Worm (Caenorhabditis elegans): ENCODE data around the gene R02F11.9.
A peak's percentile ranks its signal among the peaks of the same experiment; 100 is the strongest.

R02F11.9 gene

ce11 chrV:4801943-4802342 lies 14.7 kb downstream of the R02F11.9 start:
- TF ChIP-seq egl-13 (tag; optimal IDR thresholded peaks at IDR 0.05) (no peak), efl-1 (optimal IDR thresholded peaks at IDR 0.05) (no peak), efl-1 (GFP tag; optimal IDR thresholded peaks at IDR 0.05 in 1 of 2) (peak in 1 of 2 experiments; percentile 87), Y116A8C.19 (tag; optimal IDR thresholded peaks at IDR 0.05; ENCODE audit: borderline replicate concordance) (no peak)

- TF ChIP-seq swsn-7 (tag; optimal IDR thresholded peaks at IDR 0.05) (no peak), efl-1 (optimal IDR thresholded peaks at IDR 0.05) (no peak), efl-1 (GFP tag; optimal IDR thresholded peaks at IDR 0.05 in 1 of 2) (peak in 1 of 2 experiments; percentile 23)
Measured at ce11 chrV:4805847-4806246, 18.6 kb downstream of the R02F11.9 start, which contains the start of gene R02F11.3. Gene R02F11.3 (minus strand): TSS chrV:4805947.

- TF ChIP-seq isw-1 (GFP tag; IDR thresholded peaks at IDR 0.05) (no peak), lin-14 (GFP tag; optimal IDR thresholded peaks at IDR 0.05) (peak; percentile 46), ztf-4 (tag; optimal IDR thresholded peaks at IDR 0.05) (no peak), sptf-1 (tag; optimal IDR thresholded peaks at IDR 0.05) (no peak), elt-3 (tag; optimal IDR thresholded peaks at IDR 0.05) (peak in 1 of 6 experiments; percentile 30), nhr-71 (tag; optimal IDR thresholded peaks at IDR 0.05) (peak; percentile 41), nhr-85 (tag) (peak; percentile 77), nhr-76 (tag; optimal IDR thresholded peaks at IDR 0.05) (no peak), nhr-11 (tag; optimal IDR thresholded peaks at IDR 0.05) (no peak), skn-1 (tag; optimal IDR thresholded peaks at IDR 0.05) (no peak), ama-1 (optimal IDR thresholded peaks at IDR 0.05) (no peak), unc-86 (tag; optimal IDR thresholded peaks at IDR 0.05) (no peak), lin-13 (GFP tag; optimal IDR thresholded peaks at IDR 0.05) (no peak), lir-3 (tag; optimal IDR thresholded peaks at IDR 0.05; ENCODE audit: poor library complexity) (no peak), fkh-8 (tag; optimal IDR thresholded peaks at IDR 0.05) (peak; percentile 29), mab-9 (GFP tag; IDR thresholded peaks at IDR 0.05) (no peak), efl-3 (GFP tag; optimal IDR thresholded peaks at IDR 0.05) (no peak), efl-1 (optimal IDR thresholded peaks at IDR 0.05) (no peak), efl-1 (GFP tag; optimal IDR thresholded peaks at IDR 0.05 in 1 of 2) (peak in 1 of 2 experiments; percentile 73), mef-2 (tag; optimal IDR thresholded peaks at IDR 0.05) (no peak), snu-23 (GFP tag; optimal IDR thresholded peaks at IDR 0.05) (peak; percentile 42), vab-15 (tag; optimal IDR thresholded peaks at IDR 0.05) (no peak), lin-35 (GFP tag; optimal IDR thresholded peaks at IDR 0.05) (peak in 1 of 2 experiments; percentile 6), nhr-20 (tag; optimal IDR thresholded peaks at IDR 0.05) (peak; percentile 23), blmp-1 (tag; optimal IDR thresholded peaks at IDR 0.05) (peak; percentile 71), nhr-47 (tag; optimal IDR thresholded peaks at IDR 0.05) (no peak)
Measured at ce11 chrV:4806859-4807258, 19.6 kb downstream of the R02F11.9 start.

- TF ChIP-seq sox-4 (tag; optimal IDR thresholded peaks at IDR 0.05) (no peak), nhr-47 (tag; optimal IDR thresholded peaks at IDR 0.05) (peak; percentile 21), ets-5 (GFP tag; IDR thresholded peaks at IDR 0.05) (no peak), C04F5.9 (tag; optimal IDR thresholded peaks at IDR 0.05) (no peak), dsc-1 (tag; optimal IDR thresholded peaks at IDR 0.05) (peak; percentile 44), mep-1 (tag; optimal IDR thresholded peaks at IDR 0.05) (peak; percentile 14), isw-1 (GFP tag; IDR thresholded peaks at IDR 0.05) (no peak), F16B12.6 (tag; optimal IDR thresholded peaks at IDR 0.05) (peak; percentile 2), mab-9 (GFP tag; IDR thresholded peaks at IDR 0.05) (no peak), nhr-28 (tag; optimal IDR thresholded peaks at IDR 0.05) (no peak), rnt-1 (tag; optimal IDR thresholded peaks at IDR 0.05) (no peak), aha-1 (tag; optimal IDR thresholded peaks at IDR 0.05) (no peak), alr-1 (tag; optimal IDR thresholded peaks at IDR 0.05; ENCODE audit: borderline replicate concordance) (no peak), nhr-237 (tag; optimal IDR thresholded peaks at IDR 0.05) (no peak), zag-1 (tag; optimal IDR thresholded peaks at IDR 0.05) (no peak), hlh-4 (tag; optimal IDR thresholded peaks at IDR 0.05) (no peak), ces-1 (GFP tag; optimal IDR thresholded peaks at IDR 0.05) (no peak), fkh-8 (tag; optimal IDR thresholded peaks at IDR 0.05) (peak; percentile 69), hlh-17 (GFP tag; optimal IDR thresholded peaks at IDR 0.05; ENCODE audit: borderline replicate concordance) (no peak), fkh-10 (GFP tag; optimal IDR thresholded peaks at IDR 0.05) (no peak), ceh-88 (GFP tag; IDR thresholded peaks at IDR 0.05) (no peak), ceh-8 (GFP tag; optimal IDR thresholded peaks at IDR 0.05) (no peak), fos-1 (tag; optimal IDR thresholded peaks at IDR 0.05) (no peak), sptf-1 (tag; optimal IDR thresholded peaks at IDR 0.05) (no peak), mef-2 (tag; optimal IDR thresholded peaks at IDR 0.05) (no peak), elt-2 (tag; optimal IDR thresholded peaks at IDR 0.05) (no peak), Y116A8C.19 (tag; optimal IDR thresholded peaks at IDR 0.05; ENCODE audit: borderline replicate concordance) (no peak)
Measured at ce11 chrV:4810653-4811052, 23.4 kb downstream of the R02F11.9 start.

All from whole organism, L1 larva.